Worm (Caenorhabditis elegans) whole organism, young adult: ENCODE results near the gene aptf-3.

Experiments used
- C06A6.2 ChIP-seq: fragments of 200-800 bp; sonication (Bioruptor generic); conservative IDR thresholded peaks from 2 replicates; pipeline ENCODE4 v1.3.6; 2022; ENCODE audit warnings: missing genetic modification characterization, missing compliant biosample characterization
- F33H1.4 ChIP-seq: fragments of 200-800 bp; sonication (Bioruptor generic); IDR thresholded peaks from 2 replicates; pipeline ENCODE4 v1.3.6; 2022; ENCODE audit warnings: missing genetic modification reagents, missing genetic modification characterization, missing compliant biosample characterization
- F49E8.2 ChIP-seq: sonication (generic microtip); optimal IDR thresholded peaks from 3 replicates; lab custom pipeline; 2017; ENCODE audit warnings: missing genetic modification characterization, mild to moderate bottlenecking, missing compliant biosample characterization, antibody characterized with exemption, moderate library complexity; ENCODE audit not compliant: insufficient read depth
- F57A8.1 ChIP-seq: fragments of 200-800 bp; sonication (Bioruptor generic); optimal IDR thresholded peaks from 2 replicates; lab custom pipeline; 2018; ENCODE audit warnings: mild to moderate bottlenecking, missing genetic modification characterization, moderate library complexity, missing compliant biosample characterization
- K12H6.12 ChIP-seq: fragments of 200-800 bp; sonication (Bioruptor generic); optimal IDR thresholded peaks from 2 replicates; lab custom pipeline; 2018; ENCODE audit warnings: mild to moderate bottlenecking, missing genetic modification characterization, missing compliant biosample characterization
- T26A5.8 ChIP-seq: sonication (generic microtip); optimal IDR thresholded peaks from 2 replicates; lab custom pipeline; 2016; ENCODE audit warnings: missing genetic modification characterization, missing compliant biosample characterization
- Y53G8AR.9 ChIP-seq: fragments of 200-800 bp; sonication (Bioruptor generic); conservative IDR thresholded peaks from 2 replicates; pipeline ENCODE4 v1.3.6; 2022; ENCODE audit warnings: missing genetic modification reagents, missing genetic modification characterization, missing compliant biosample characterization
- Y79H2A.3 ChIP-seq: fragments of 200-800 bp; sonication (Bioruptor generic); conservative IDR thresholded peaks from 2 replicates; pipeline ENCODE4 v1.3.6; 2022; ENCODE audit warnings: missing genetic modification reagents, missing genetic modification characterization, missing compliant biosample characterization
- akir-1 ChIP-seq: fragments of 200-800 bp; sonication (Bioruptor generic); optimal IDR thresholded peaks from 2 replicates; lab custom pipeline; 2018; ENCODE audit warnings: mild to moderate bottlenecking, missing genetic modification characterization, moderate library complexity, missing compliant biosample characterization
- aptf-2 ChIP-seq: fragments of 200-800 bp; sonication (Bioruptor generic); conservative IDR thresholded peaks from 2 replicates; pipeline ENCODE4 v1.3.6; 2022; ENCODE audit warnings: missing genetic modification reagents, missing genetic modification characterization, missing compliant biosample characterization
- athp-1 ChIP-seq: sonication (generic microtip); optimal IDR thresholded peaks from 2 replicates; lab custom pipeline; 2017; ENCODE audit warnings: mild to moderate bottlenecking, missing genetic modification characterization, missing compliant biosample characterization
- cebp-1 ChIP-seq, 2 experiments: fragments of 200-800 bp in 1 of 2; sonication (Bioruptor generic) in 1 of 2; sonication (generic microtip) in 1 of 2; IDR thresholded peaks in 1 of 2; optimal IDR thresholded peaks in 1 of 2; 2 replicates each; pipeline versions ENCODE4 v1.3.6 to Lab custom; 2017 to 2022; ENCODE audit warnings: missing compliant biosample characterization in 2 of 2, missing genetic modification characterization in 2 of 2, mild to moderate bottlenecking in 1 of 2, missing genetic modification reagents in 1 of 2, moderate library complexity in 1 of 2
- egl-18 ChIP-seq: fragments of 200-800 bp; sonication (Bioruptor generic); IDR thresholded peaks from 2 replicates; pipeline ENCODE4 v1.3.6; 2022; ENCODE audit warnings: missing genetic modification reagents, missing genetic modification characterization, missing compliant biosample characterization
- ets-4 ChIP-seq: fragments of 200-800 bp; sonication (Bioruptor generic); optimal IDR thresholded peaks from 2 replicates; lab custom pipeline; 2018; ENCODE audit warnings: mild to moderate bottlenecking, missing genetic modification characterization, missing compliant biosample characterization
- gei-17 ChIP-seq: fragments of 200-800 bp; sonication (Bioruptor generic); optimal IDR thresholded peaks from 2 replicates; lab custom pipeline; 2018; ENCODE audit warnings: mild to moderate bottlenecking, missing genetic modification characterization, missing compliant biosample characterization
- hmg-1.2 ChIP-seq: fragments of 200-800 bp; sonication (Bioruptor generic); IDR thresholded peaks from 2 replicates; pipeline ENCODE4 v1.3.6; 2022; ENCODE audit warnings: missing genetic modification reagents, missing genetic modification characterization, missing compliant biosample characterization
- hrde-1 ChIP-seq: sonication (generic microtip); optimal IDR thresholded peaks from 2 replicates; lab custom pipeline; 2016; ENCODE audit warnings: missing genetic modification characterization, mild to moderate bottlenecking, missing compliant biosample characterization, moderate library complexity, missing genotype, missing genetic modification reagents, borderline replicate concordance
- let-607 ChIP-seq, 2 experiments: fragments of 200-800 bp in 1 of 2; sonication (Bioruptor generic) in 1 of 2; sonication (generic microtip) in 1 of 2; optimal IDR thresholded peaks; 2 replicates each; lab custom pipeline; 2016 to 2018; ENCODE audit warnings: mild to moderate bottlenecking in 2 of 2, missing compliant biosample characterization in 2 of 2, missing genetic modification characterization in 2 of 2, moderate library complexity in 2 of 2, missing genotype in 1 of 2
- lin-26 ChIP-seq: fragments of 200-800 bp; sonication (Bioruptor generic); IDR thresholded peaks from 2 replicates; pipeline ENCODE4 v1.3.6; 2022; ENCODE audit warnings: missing genetic modification reagents, missing genetic modification characterization, missing compliant biosample characterization
- lin-40 ChIP-seq: sonication (generic microtip); optimal IDR thresholded peaks from 2 replicates; lab custom pipeline; 2016; ENCODE audit warnings: missing genetic modification characterization, mild to moderate bottlenecking, missing compliant biosample characterization, missing genotype, missing genetic modification reagents
- lsl-1 ChIP-seq: fragments of 200-800 bp; sonication (Bioruptor generic); optimal IDR thresholded peaks from 2 replicates; lab custom pipeline; 2018; ENCODE audit warnings: mild to moderate bottlenecking, missing genetic modification characterization, moderate library complexity, missing compliant biosample characterization
- mcd-1 ChIP-seq: fragments of 200-800 bp; sonication (Bioruptor generic); IDR thresholded peaks from 2 replicates; pipeline ENCODE4 v1.3.6; 2022; ENCODE audit warnings: missing genetic modification reagents, missing genetic modification characterization, missing compliant biosample characterization
- mes-4 ChIP-seq: sonication (generic microtip); optimal IDR thresholded peaks from 2 replicates; lab custom pipeline; 2016; ENCODE audit warnings: missing genotype, missing genetic modification characterization, missing compliant biosample characterization
- nhr-80 ChIP-seq: sonication (generic microtip); optimal IDR thresholded peaks from 2 replicates; lab custom pipeline; 2016; ENCODE audit warnings: missing genetic modification characterization, missing compliant biosample characterization
- pbrm-1 ChIP-seq: fragments of 200-800 bp; sonication (Bioruptor generic); IDR thresholded peaks from 2 replicates; pipeline ENCODE4 v1.3.6; 2022; ENCODE audit warnings: missing genetic modification reagents, missing genetic modification characterization, missing compliant biosample characterization
- pha-4 ChIP-seq: fragments of 150-350 bp; sonication (generic microtip); optimal IDR thresholded peaks from 2 replicates; lab custom pipeline; 2014; ENCODE audit warnings: missing biosample characterization, missing genetic modification reagents, missing genetic modification characterization
- snpc-1.3 ChIP-seq: sonication (generic microtip); optimal IDR thresholded peaks from 2 replicates; lab custom pipeline; 2017; ENCODE audit warnings: missing genetic modification characterization, mild to moderate bottlenecking, missing compliant biosample characterization, antibody characterized with exemption, moderate library complexity, missing genotype, missing genetic modification reagents; ENCODE audit not compliant: insufficient read depth
- sptf-2 ChIP-seq: fragments of 200-800 bp; sonication (Bioruptor generic); optimal IDR thresholded peaks from 2 replicates; lab custom pipeline; 2018; ENCODE audit warnings: mild to moderate bottlenecking, missing genetic modification characterization, missing compliant biosample characterization
- tlf-1 ChIP-seq: fragments of 200-800 bp; sonication (Bioruptor generic); optimal IDR thresholded peaks from 2 replicates; lab custom pipeline; 2018; ENCODE audit warnings: mild to moderate bottlenecking, missing genetic modification characterization, missing compliant biosample characterization
- xnd-1 ChIP-seq: sonication (generic microtip); optimal IDR thresholded peaks from 2 replicates; lab custom pipeline; 2016; ENCODE audit warnings: missing genotype, missing genetic modification reagents, missing genetic modification characterization, missing compliant biosample characterization
- ztf-18 ChIP-seq: sonication (generic microtip); optimal IDR thresholded peaks from 2 replicates; lab custom pipeline; 2016; ENCODE audit warnings: missing genotype, mild to moderate bottlenecking, missing genetic modification characterization, missing compliant biosample characterization

Gene aptf-3

DNA sequence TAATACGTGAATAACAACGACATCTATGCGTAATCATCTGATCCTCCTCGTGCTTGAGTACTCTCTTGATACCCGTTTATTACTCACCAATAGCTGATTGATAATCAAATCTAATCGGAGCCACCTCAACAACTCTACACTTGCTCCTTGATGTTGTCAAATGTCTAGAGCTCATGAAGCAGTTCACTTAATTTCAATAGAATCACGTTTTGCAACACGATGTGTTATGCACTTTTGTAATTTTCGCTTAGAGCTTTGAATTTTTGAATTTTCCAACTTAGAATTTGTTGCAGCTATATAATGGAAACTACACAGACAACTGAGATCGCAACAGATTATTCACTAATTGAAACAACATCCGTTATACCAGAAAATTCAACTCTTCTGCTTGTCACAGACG lies 18.5 kb downstream of the aptf-3 start, which contains the start of gene T22C8.1:
Gene T22C8.1, plus strand, starts transcription at position 301 of the 400 bp plus-strand sequence.
- TF ChIP-seq xnd-1 (tag; lab: Kevin White, UChicago): no peak
- TF ChIP-seq Y53G8AR.9 (GFP tag; lab: Robert Waterston, UW): no peak
- no peak for TF ChIP-seq T26A5.8
- no peak for TF ChIP-seq sptf-2 (GFP tag; lab: Kevin White, UChicago)
- TF ChIP-seq lin-26 (GFP tag; lab: Robert Waterston, UW): no peak
- no peak for TF ChIP-seq aptf-2 (GFP tag; lab: Robert Waterston, UW)
- TF ChIP-seq ztf-18 (tag; lab: Kevin White, UChicago): no peak
- TF ChIP-seq F49E8.2: no peak
- no peak for TF ChIP-seq Y79H2A.3 (GFP tag; lab: Robert Waterston, UW)
- no peak for TF ChIP-seq F33H1.4 (GFP tag; lab: Robert Waterston, UW)
- TF ChIP-seq hrde-1 (tag; lab: Kevin White, UChicago): no peak
- no peak for TF ChIP-seq gei-17 (GFP tag; lab: Kevin White, UChicago)

DNA sequence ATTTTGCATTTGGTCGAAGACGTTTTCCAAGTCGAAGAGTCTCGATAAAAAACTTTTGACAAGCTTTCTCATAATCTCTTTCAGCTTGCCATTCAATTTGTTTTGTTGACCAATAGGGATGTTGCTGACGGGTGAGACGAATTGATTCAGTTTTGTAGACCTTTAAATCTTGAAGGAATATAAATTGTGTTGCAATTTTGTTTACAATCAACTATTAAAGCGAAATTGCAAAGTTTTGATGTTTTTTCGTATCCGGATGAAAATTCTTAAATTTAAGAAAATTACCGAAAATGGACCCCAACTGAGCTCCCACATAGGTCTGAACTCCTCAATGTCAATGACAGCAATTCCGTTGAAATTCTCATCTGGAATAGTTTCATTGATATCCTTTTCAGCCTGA lies 22.2 kb downstream of the aptf-3 start:
- TF ChIP-seq aptf-2 (GFP tag; lab: Robert Waterston, UW) (no peak), mcd-1 (GFP tag; lab: Robert Waterston, UW) (no peak)
- TF ChIP-seq, all 124 proteins: peak for 0

DNA sequence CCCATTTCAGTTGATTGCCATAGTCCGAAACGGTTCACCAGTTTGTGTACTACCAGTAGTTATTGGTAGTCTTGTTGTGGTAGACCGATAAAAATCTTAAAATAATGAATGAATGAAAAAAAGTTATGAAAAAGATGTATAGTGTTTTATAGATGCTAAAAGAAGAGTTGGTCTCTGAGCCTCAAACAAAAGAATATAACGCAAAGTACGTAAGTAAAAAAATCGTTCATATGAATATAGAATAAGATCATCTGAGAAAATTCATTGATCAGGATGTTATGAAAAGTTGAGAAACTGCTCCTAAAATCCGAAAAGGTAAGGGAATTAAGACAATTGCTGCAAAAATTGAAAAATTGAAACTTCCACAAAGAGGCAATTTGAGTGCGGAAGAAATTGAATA lies 23.5 kb downstream of the aptf-3 start, which contains the start of gene chhy-1:
Gene chhy-1, minus strand, starts transcription at position 101 of the 400 bp plus-strand sequence.
- TF ChIP-seq hmg-1.2 (GFP tag; lab: Robert Waterston, UW): no peak
- TF ChIP-seq mes-4: no peak
- no peak for TF ChIP-seq egl-18 (GFP tag; lab: Robert Waterston, UW)
- no peak for TF ChIP-seq let-607 (tag; optimal IDR thresholded peaks at IDR 0.05; lab: Kevin White, UChicago)
- TF ChIP-seq athp-1 (tag; lab: Kevin White, UChicago): no peak

ce11 chrII:8621883-8622282 lies 27.9 kb downstream of the aptf-3 start, which contains the start of gene T22C8.3:
Gene T22C8.3, minus strand, starts transcription at chrII:8621983.
- TF ChIP-seq pha-4 (no peak), nhr-80 (tag; lab: Kevin White, UChicago) (no peak), lin-40 (tag; lab: Kevin White, UChicago) (no peak), ets-4 (GFP tag; lab: Kevin White, UChicago) (no peak), cebp-1 (GFP tag; IDR thresholded peaks at IDR 0.05; lab: Robert Waterston, UW) (no peak), cebp-1 (tag; optimal IDR thresholded peaks at IDR 0.05; lab: Kevin White, UChicago) (no peak), K12H6.12 (tag; lab: Kevin White, UChicago) (no peak), sptf-2 (GFP tag; lab: Kevin White, UChicago) (no peak), tlf-1 (GFP tag; lab: Kevin White, UChicago) (no peak)
- TF ChIP-seq, all 124 proteins: peak for 0

DNA sequence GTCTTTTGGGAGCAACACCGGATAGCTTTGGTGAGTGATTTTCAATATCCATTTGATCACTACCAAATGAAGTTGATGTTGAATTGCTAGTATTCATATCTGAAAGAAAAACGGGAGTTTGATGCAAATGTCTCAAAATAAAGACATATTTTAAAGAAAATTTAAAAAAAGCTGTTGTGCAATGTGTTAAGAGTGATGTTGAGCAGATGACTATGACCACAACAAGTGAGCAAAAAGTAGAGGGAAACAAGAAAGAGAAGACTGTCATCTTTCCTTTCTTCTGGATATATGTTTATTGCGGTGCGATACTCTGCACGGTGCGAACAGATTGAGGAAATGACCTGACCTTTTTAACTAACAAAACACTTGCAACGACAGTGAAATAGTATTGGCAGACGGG lies 29.4 kb downstream of the aptf-3 start, which contains the start of gene T22C8.4:
Gene T22C8.4, minus strand, starts transcription at position 101 of the 400 bp plus-strand sequence.
- no peak for TF ChIP-seq F57A8.1
- TF ChIP-seq C06A6.2 (GFP tag; lab: Robert Waterston, UW): no peak
- no peak for TF ChIP-seq akir-1 (GFP tag; lab: Kevin White, UChicago)
- TF ChIP-seq snpc-1.3 (tag; lab: Kevin White, UChicago): no peak
- TF ChIP-seq lsl-1 (GFP tag; lab: Kevin White, UChicago): no peak
- no peak for TF ChIP-seq pbrm-1 (GFP tag; lab: Robert Waterston, UW)
